Worm (Caenorhabditis elegans) whole organism, L2 larva: ENCODE data around the gene C01G10.18.

Source experiments
- C34F6.9 ChIP-seq: fragments of 150-350 bp; optimal IDR thresholded peaks from 2 replicates; lab custom pipeline; 2014; ENCODE audit warnings: missing biosample characterization, missing genetic modification characterization
- F13H6.1 ChIP-seq: sonication (generic microtip); optimal IDR thresholded peaks from 2 replicates; lab custom pipeline; 2016; ENCODE audit warnings: missing genetic modification characterization, missing compliant biosample characterization
- R02D3.7 ChIP-seq: fragments of 150-350 bp; optimal IDR thresholded peaks from 2 replicates; lab custom pipeline; 2014; ENCODE audit warnings: missing biosample characterization, missing genetic modification characterization
- Y55F3AM.14 ChIP-seq: fragments of 200-800 bp; sonication (Bioruptor generic); optimal IDR thresholded peaks from 2 replicates; lab custom pipeline; 2018; ENCODE audit warnings: mild to moderate bottlenecking, missing genetic modification characterization, missing compliant biosample characterization
- ZK546.5 ChIP-seq: sonication (generic microtip); optimal IDR thresholded peaks from 2 replicates; lab custom pipeline; 2017; ENCODE audit warnings: missing biosample characterization, missing genetic modification characterization
- alr-1 ChIP-seq: fragments of 150-350 bp; optimal IDR thresholded peaks from 2 replicates; lab custom pipeline; 2014; ENCODE audit warnings: missing biosample characterization, missing genetic modification characterization
- aly-2 ChIP-seq: fragments of 150-350 bp; optimal IDR thresholded peaks from 2 replicates; lab custom pipeline; 2014; ENCODE audit warnings: missing biosample characterization, missing genetic modification characterization
- ama-1 ChIP-seq: fragments of 150-350 bp; optimal IDR thresholded peaks from 2 replicates; lab custom pipeline; 2018; ENCODE audit warnings: inconsistent platforms
- blmp-1 ChIP-seq: sonication (generic microtip); optimal IDR thresholded peaks from 2 replicates; lab custom pipeline; 2017; ENCODE audit warnings: missing genetic modification characterization, mild to moderate bottlenecking, missing compliant biosample characterization, antibody characterized with exemption, moderate library complexity; ENCODE audit not compliant: insufficient read depth
- ceh-16 ChIP-seq: fragments of 150-350 bp; optimal IDR thresholded peaks from 2 replicates; lab custom pipeline; 2014; ENCODE audit warnings: missing biosample characterization, missing genetic modification characterization
- ceh-82 ChIP-seq: fragments of 150-350 bp; optimal IDR thresholded peaks from 2 replicates; lab custom pipeline; 2014; ENCODE audit warnings: missing biosample characterization, missing genetic modification characterization
- crh-2 ChIP-seq: sonication (generic microtip); optimal IDR thresholded peaks from 2 replicates; lab custom pipeline; 2017; ENCODE audit warnings: missing biosample characterization, missing genetic modification characterization
- dmd-4 ChIP-seq: sonication (generic microtip); optimal IDR thresholded peaks from 2 replicates; lab custom pipeline; 2017; ENCODE audit warnings: missing biosample characterization, missing genetic modification characterization
- egl-27 ChIP-seq: sonication (generic microtip); optimal IDR thresholded peaks from 3 replicates; lab custom pipeline; 2017; ENCODE audit warnings: missing biosample characterization, missing genetic modification reagents, missing genetic modification characterization
- elt-1 ChIP-seq: fragments of 150-350 bp; optimal IDR thresholded peaks from 2 replicates; lab custom pipeline; 2014; ENCODE audit warnings: missing biosample characterization, missing genetic modification characterization
- elt-3 ChIP-seq: sonication (generic microtip); optimal IDR thresholded peaks from 2 replicates; lab custom pipeline; 2017; ENCODE audit warnings: missing biosample characterization, missing genetic modification characterization
- fos-1 ChIP-seq: fragments of 150-350 bp; optimal IDR thresholded peaks from 2 replicates; lab custom pipeline; 2014; ENCODE audit warnings: missing biosample characterization, missing genetic modification characterization
- gmeb-1 ChIP-seq: fragments of 150-350 bp; optimal IDR thresholded peaks from 2 replicates; lab custom pipeline; 2014; ENCODE audit warnings: missing biosample characterization, missing genetic modification characterization
- lin-11 ChIP-seq: fragments of 150-350 bp; sonication (generic microtip); optimal IDR thresholded peaks from 2 replicates; lab custom pipeline; 2014; ENCODE audit warnings: missing biosample characterization, missing genetic modification characterization, inconsistent platforms, mixed read lengths
- lin-13 ChIP-seq: fragments of 150-350 bp; optimal IDR thresholded peaks from 2 replicates; lab custom pipeline; 2014; ENCODE audit warnings: missing biosample characterization, missing genetic modification reagents, missing genetic modification characterization
- lin-39 ChIP-seq: fragments of 150-350 bp; optimal IDR thresholded peaks from 2 replicates; lab custom pipeline; 2014; ENCODE audit warnings: missing biosample characterization, missing genetic modification reagents, missing genetic modification characterization
- lsy-2 ChIP-seq, 2 experiments: fragments of 150-350 bp in 1 of 2; sonication (generic microtip) in 1 of 2; optimal IDR thresholded peaks; 2 replicates each; lab custom pipeline; 2014 to 2017; ENCODE audit warnings: missing biosample characterization in 2 of 2, missing genetic modification characterization in 2 of 2
- mab-5 ChIP-seq: fragments of 150-350 bp; optimal IDR thresholded peaks from 2 replicates; lab custom pipeline; 2014; ENCODE audit warnings: missing biosample characterization, missing genetic modification characterization
- mbf-1 ChIP-seq: sonication (generic microtip); optimal IDR thresholded peaks from 2 replicates; lab custom pipeline; 2017; ENCODE audit warnings: missing biosample characterization, missing genetic modification characterization
- mdl-1 ChIP-seq, 2 experiments: fragments of 150-350 bp in 1 of 2; sonication (generic microtip) in 1 of 2; optimal IDR thresholded peaks; 2 replicates each; lab custom pipeline; 2017; ENCODE audit warnings: missing biosample characterization in 2 of 2, missing genetic modification characterization in 2 of 2
- nhr-10 ChIP-seq: sonication (generic microtip); optimal IDR thresholded peaks from 2 replicates; lab custom pipeline; 2017; ENCODE audit warnings: missing biosample characterization, missing genetic modification characterization
- nhr-11 ChIP-seq: fragments of 150-350 bp; optimal IDR thresholded peaks from 2 replicates; lab custom pipeline; 2014; ENCODE audit warnings: missing biosample characterization, missing genetic modification characterization
- nhr-12 ChIP-seq: fragments of 150-350 bp; optimal IDR thresholded peaks from 2 replicates; lab custom pipeline; 2014; ENCODE audit warnings: missing biosample characterization, missing genetic modification characterization
- nhr-129 ChIP-seq: fragments of 150-350 bp; optimal IDR thresholded peaks from 2 replicates; lab custom pipeline; 2014; ENCODE audit warnings: missing biosample characterization, missing genetic modification characterization
- nhr-21 ChIP-seq: fragments of 150-350 bp; optimal IDR thresholded peaks from 2 replicates; lab custom pipeline; 2014; ENCODE audit warnings: missing biosample characterization, missing genetic modification characterization
- nhr-23 ChIP-seq: fragments of 150-350 bp; optimal IDR thresholded peaks from 2 replicates; lab custom pipeline; 2014; ENCODE audit warnings: missing biosample characterization, missing genetic modification reagents, missing genetic modification characterization
- nhr-237 ChIP-seq: fragments of 150-350 bp; optimal IDR thresholded peaks from 2 replicates; lab custom pipeline; 2014; ENCODE audit warnings: missing biosample characterization, missing genetic modification characterization
- nhr-25 ChIP-seq: fragments of 150-350 bp; sonication (generic microtip); optimal IDR thresholded peaks from 3 replicates; lab custom pipeline; 2014; ENCODE audit warnings: missing biosample characterization, missing genetic modification characterization
- nhr-6 ChIP-seq: fragments of 150-350 bp; optimal IDR thresholded peaks from 2 replicates; lab custom pipeline; 2014; ENCODE audit warnings: missing biosample characterization, missing genetic modification characterization
- nhr-77 ChIP-seq: fragments of 150-350 bp; optimal IDR thresholded peaks from 2 replicates; lab custom pipeline; 2014; ENCODE audit warnings: missing biosample characterization, missing genetic modification characterization
- peb-1 ChIP-seq: fragments of 150-350 bp; optimal IDR thresholded peaks from 2 replicates; lab custom pipeline; 2014; ENCODE audit warnings: missing biosample characterization, missing genetic modification characterization
- sem-4 ChIP-seq: fragments of 150-350 bp; optimal IDR thresholded peaks from 2 replicates; lab custom pipeline; 2014; ENCODE audit warnings: missing biosample characterization, missing genetic modification reagents, missing genetic modification characterization
- skn-1 ChIP-seq: sonication (generic microtip); optimal IDR thresholded peaks from 2 replicates; lab custom pipeline; 2017; ENCODE audit warnings: missing biosample characterization, missing genetic modification characterization
- sma-3 ChIP-seq: sonication (generic microtip); optimal IDR thresholded peaks from 2 replicates; lab custom pipeline; 2016; ENCODE audit warnings: missing genetic modification reagents, missing genetic modification characterization, missing compliant biosample characterization
- sma-9 ChIP-seq, 2 experiments: fragments of 150-350 bp in 1 of 2; sonication (generic microtip) in 1 of 2; optimal IDR thresholded peaks; 2 replicates each; lab custom pipeline; 2014 to 2016; ENCODE audit warnings: missing genetic modification characterization in 2 of 2, mild to moderate bottlenecking in 1 of 2, missing biosample characterization in 1 of 2, missing compliant biosample characterization in 1 of 2, missing genetic modification reagents in 1 of 2, moderate library complexity in 1 of 2
- snpc-4 ChIP-seq: fragments of 150-350 bp; optimal IDR thresholded peaks from 2 replicates; lab custom pipeline; 2014; ENCODE audit warnings: missing biosample characterization, missing genetic modification characterization
- unc-39 ChIP-seq: fragments of 150-350 bp; optimal IDR thresholded peaks from 2 replicates; lab custom pipeline; 2014; ENCODE audit warnings: missing biosample characterization, missing genetic modification characterization
- unc-55 ChIP-seq: fragments of 150-350 bp; sonication (generic microtip); optimal IDR thresholded peaks from 3 replicates; lab custom pipeline; 2014; ENCODE audit warnings: missing biosample characterization, missing genetic modification reagents, missing genetic modification characterization
- unc-62 ChIP-seq: fragments of 150-350 bp; optimal IDR thresholded peaks from 2 replicates; lab custom pipeline; 2014; ENCODE audit warnings: missing biosample characterization, missing genetic modification reagents, missing genetic modification characterization
- zag-1 ChIP-seq: fragments of 150-350 bp; optimal IDR thresholded peaks from 2 replicates; lab custom pipeline; 2014; ENCODE audit warnings: missing biosample characterization, missing genetic modification characterization
- ztf-1 ChIP-seq: fragments of 200-800 bp; sonication (Bioruptor generic); conservative IDR thresholded peaks from 2 replicates; pipeline ENCODE4 v1.3.6; 2022; ENCODE audit warnings: missing genetic modification characterization, missing compliant biosample characterization
- ztf-11 ChIP-seq: sonication (generic microtip); optimal IDR thresholded peaks from 2 replicates; lab custom pipeline; 2017; ENCODE audit warnings: missing biosample characterization, missing genetic modification characterization
- ztf-4 ChIP-seq: fragments of 150-350 bp; optimal IDR thresholded peaks from 2 replicates; lab custom pipeline; 2014; ENCODE audit warnings: missing biosample characterization, missing genetic modification characterization

Gene C01G10.18

ce11 chrV:15085335-15085800 lies 3.1 kb downstream of the C01G10.18 start, which contains the start of the genes ahsa-1 and C01G10.7 (continued):
- no peak for TF ChIP-seq mbf-1 (tag; lab: Kevin White, UChicago)
- no peak for TF ChIP-seq nhr-23 (tag; lab: Kevin White, UChicago)
- peak; percentile 76 to 93 for TF ChIP-seq lsy-2 (tag; optimal IDR thresholded peaks at IDR 0.05; lab: Kevin White, UChicago)
- no peak for TF ChIP-seq nhr-12 (tag; lab: Kevin White, UChicago)
- TF ChIP-seq sma-9 (GFP tag; optimal IDR thresholded peaks at IDR 0.05; lab: Kevin White, UChicago) = peak; percentile 88
- TF ChIP-seq sma-9 (tag; optimal IDR thresholded peaks at IDR 0.05; lab: Kevin White, UChicago) = no peak
- no peak for TF ChIP-seq elt-3
- no peak for TF ChIP-seq aly-2 (tag; lab: Kevin White, UChicago)
- TF ChIP-seq gmeb-1 (tag; lab: Kevin White, UChicago) = peak; percentile 81
- peak; percentile 56 for TF ChIP-seq skn-1 (tag; lab: Kevin White, UChicago)

- no peak for TF ChIP-seq nhr-129 (tag; lab: Kevin White, UChicago)
- peak; percentile 79 for TF ChIP-seq ama-1 (lab: Kevin White, UChicago)
- TF ChIP-seq crh-2 (tag; lab: Kevin White, UChicago) = peak; percentile 3
These were observed 4.9 kb downstream of the C01G10.18 start for ce11 chrV:15083659-15084058.

DNA sequence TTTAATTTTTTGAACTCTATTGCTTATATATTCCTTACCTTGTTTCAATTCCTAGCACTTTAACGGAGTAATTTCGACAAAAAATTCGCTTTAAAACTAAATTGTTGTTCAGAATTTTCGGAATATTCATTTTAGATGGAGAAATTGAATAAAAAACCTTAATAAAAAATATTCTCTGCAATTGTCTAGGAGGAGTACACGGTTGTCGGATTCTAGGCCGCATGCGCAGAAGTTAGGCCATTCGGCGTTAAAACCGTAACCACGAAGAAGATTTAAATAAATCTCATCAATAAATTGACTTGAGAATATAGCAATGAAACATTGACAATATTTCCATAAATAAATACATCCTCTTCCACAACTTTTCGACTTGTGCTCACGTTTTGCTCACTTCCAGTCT lies 6.2 kb downstream of the C01G10.18 start, which contains the start of the genes C01G10.10 and C01G10.9:
Gene C01G10.10, minus strand, starts transcription at position 151 of the 400 bp plus-strand sequence.
Gene C01G10.9, plus strand, starts transcription at position 240 of the 400 bp plus-strand sequence.
- TF ChIP-seq nhr-10 (tag; lab: Kevin White, UChicago) (no peak), C34F6.9 (tag; lab: Kevin White, UChicago) (peak; percentile 64), lin-39 (tag; lab: Kevin White, UChicago) (no peak), ama-1 (lab: Kevin White, UChicago) (no peak), nhr-21 (tag; lab: Kevin White, UChicago) (no peak), ZK546.5 (tag; lab: Kevin White, UChicago) (no peak), mab-5 (tag; lab: Kevin White, UChicago) (no peak), R02D3.7 (no peak), blmp-1 (tag; lab: Kevin White, UChicago) (no peak), alr-1 (no peak), nhr-25 (peak; percentile 46), unc-55 (GFP tag; lab: Kevin White, UChicago) (peak; percentile 47), nhr-77 (tag; lab: Kevin White, UChicago) (no peak), nhr-12 (tag; lab: Kevin White, UChicago) (no peak), lin-13 (peak; percentile 51), Y55F3AM.14 (no peak), nhr-237 (tag; lab: Kevin White, UChicago) (no peak), unc-39 (tag; lab: Kevin White, UChicago) (no peak), nhr-6 (tag; lab: Kevin White, UChicago) (no peak), snpc-4 (tag; lab: Kevin White, UChicago) (peak; percentile 50), nhr-23 (tag; lab: Kevin White, UChicago) (no peak), sem-4 (tag; lab: Kevin White, UChicago) (peak; percentile 41), ztf-11 (tag; lab: Kevin White, UChicago) (no peak), nhr-11 (tag; lab: Kevin White, UChicago) (no peak), ceh-16 (tag; lab: Kevin White, UChicago) (peak; percentile 13), unc-62 (GFP tag; lab: Kevin White, UChicago) (no peak), egl-27 (no peak), ztf-4 (tag; lab: Kevin White, UChicago) (no peak), lsy-2 (tag; optimal IDR thresholded peaks at IDR 0.05; lab: Kevin White, UChicago) (peak; percentile 13 to 75), sma-9 (GFP tag; optimal IDR thresholded peaks at IDR 0.05; lab: Kevin White, UChicago) (peak; percentile 82), sma-9 (tag; optimal IDR thresholded peaks at IDR 0.05; lab: Kevin White, UChicago) (no peak), sma-3 (GFP tag; lab: Kevin White, UChicago) (peak; percentile 68), mbf-1 (tag; lab: Kevin White, UChicago) (no peak), zag-1 (tag; lab: Kevin White, UChicago) (no peak), elt-1 (tag; lab: Kevin White, UChicago) (no peak), mdl-1 (tag; optimal IDR thresholded peaks at IDR 0.05; lab: Kevin White, UChicago) (no peak), fos-1 (tag; lab: Kevin White, UChicago) (peak; percentile 9), ztf-1 (no peak), peb-1 (tag; lab: Kevin White, UChicago) (no peak), gmeb-1 (tag; lab: Kevin White, UChicago) (peak; percentile 47), crh-2 (tag; lab: Kevin White, UChicago) (peak; percentile 45), aly-2 (tag; lab: Kevin White, UChicago) (no peak), skn-1 (tag; lab: Kevin White, UChicago) (no peak), nhr-129 (tag; lab: Kevin White, UChicago) (no peak), ceh-82 (tag; lab: Kevin White, UChicago) (no peak), F13H6.1 (peak; percentile 73), dmd-4 (tag; lab: Kevin White, UChicago) (no peak), lin-11 (tag; lab: Kevin White, UChicago) (no peak), elt-3 (no peak)
